Fruit fly (Drosophila melanogaster) whole organism, embryonic: ENCODE data around the gene corto.

ENCODE experiments used
- Adf1 ChIP-seq: fragments of 200-800 bp; sonication (Bioruptor generic); IDR thresholded peaks from 2 replicates; pipeline ENCODE4 v1.3.6; 2022; ENCODE audit warnings: missing biosample characterization, missing genetic modification characterization
- BEAF-32 ChIP-seq: fragments of 200-800 bp; sonication (Bioruptor generic); optimal IDR thresholded peaks from 3 replicates; lab custom pipeline; 2017; ENCODE audit warnings: missing biosample characterization, missing genetic modification characterization, mild to moderate bottlenecking, moderate library complexity, missing genetic modification reagents
- CG10267 ChIP-seq: fragments of 200-800 bp; sonication (Bioruptor generic); optimal IDR thresholded peaks from 2 replicates; lab custom pipeline; 2018; ENCODE audit warnings: missing biosample characterization, mild to moderate bottlenecking, missing genetic modification characterization, moderate library complexity
- CG10366 ChIP-seq: fragments of 200-800 bp; sonication (Bioruptor generic); IDR thresholded peaks from 2 replicates; pipeline ENCODE4 v1.3.6; 2022; ENCODE audit warnings: missing biosample characterization, missing genetic modification characterization
- CG11456 ChIP-seq: fragments of 200-800 bp; sonication (Bioruptor generic); IDR thresholded peaks from 3 replicates; pipeline ENCODE4 v1.3.6; 2022; ENCODE audit warnings: missing biosample characterization, missing genetic modification characterization
- CG12769 ChIP-seq: fragments of 200-800 bp; sonication (Bioruptor generic); optimal IDR thresholded peaks from 2 replicates; lab custom pipeline; 2019; ENCODE audit warnings: missing biosample characterization, mild to moderate bottlenecking, missing genetic modification characterization, moderate library complexity
- CG15269 ChIP-seq: fragments of 200-800 bp; sonication (Bioruptor generic); optimal IDR thresholded peaks from 2 replicates; lab custom pipeline; 2018; ENCODE audit warnings: missing biosample characterization, mild to moderate bottlenecking, missing genetic modification characterization, moderate library complexity
- CG15601 ChIP-seq: fragments of 200-800 bp; sonication (Bioruptor generic); optimal IDR thresholded peaks from 3 replicates; lab custom pipeline; 2019; ENCODE audit warnings: missing biosample characterization, mild to moderate bottlenecking, missing genetic modification characterization, moderate library complexity
- CG15696 ChIP-seq: fragments of 200-800 bp; sonication (Bioruptor generic); optimal IDR thresholded peaks from 2 replicates; lab custom pipeline; 2019; ENCODE audit warnings: missing biosample characterization, mild to moderate bottlenecking, missing genetic modification characterization, moderate library complexity
- CG1792 ChIP-seq: fragments of 200-800 bp; sonication (Bioruptor generic); optimal IDR thresholded peaks from 2 replicates; lab custom pipeline; 2016; ENCODE audit warnings: missing biosample characterization, missing genetic modification characterization
- CG2678 ChIP-seq: fragments of 200-800 bp; sonication (Bioruptor generic); optimal IDR thresholded peaks from 3 replicates; lab custom pipeline; 2019; ENCODE audit warnings: missing biosample characterization, mild to moderate bottlenecking, missing genetic modification characterization, moderate library complexity
- CG30403 ChIP-seq: fragments of 200-800 bp; sonication (Bioruptor generic); optimal IDR thresholded peaks from 3 replicates; lab custom pipeline; 2016; ENCODE audit warnings: missing biosample characterization, missing genetic modification characterization
- CG6813 ChIP-seq: fragments of 200-800 bp; sonication (Bioruptor generic); optimal IDR thresholded peaks from 2 replicates; lab custom pipeline; 2017; ENCODE audit warnings: missing biosample characterization, missing genetic modification characterization, mild to moderate bottlenecking, moderate library complexity, missing genetic modification reagents
- CG6854 ChIP-seq: fragments of 200-800 bp; sonication (Bioruptor generic); optimal IDR thresholded peaks from 3 replicates; lab custom pipeline; 2017; ENCODE audit warnings: missing biosample characterization, mild to moderate bottlenecking, missing genetic modification characterization
- CG8478 ChIP-seq: fragments of >200 bp; optimal IDR thresholded peaks from 2 replicates; lab custom pipeline; 2018
- Deaf1 ChIP-seq: fragments of 200-800 bp; optimal IDR thresholded peaks from 3 replicates; lab custom pipeline; 2019; ENCODE audit warnings: missing biosample characterization, mild to moderate bottlenecking, missing genetic modification characterization, moderate library complexity
- Drgx ChIP-seq: fragments of 200-800 bp; sonication (Bioruptor generic); IDR thresholded peaks from 2 replicates; pipeline ENCODE4 v1.3.6; 2022; ENCODE audit warnings: missing biosample characterization, missing genetic modification characterization
- ERR ChIP-seq: fragments of 200-800 bp; sonication (Bioruptor generic); optimal IDR thresholded peaks from 2 replicates; lab custom pipeline; 2016; ENCODE audit warnings: missing biosample characterization, missing genetic modification characterization
- HmgD ChIP-seq: fragments of 200-800 bp; sonication (Bioruptor generic); optimal IDR thresholded peaks from 3 replicates; lab custom pipeline; 2016; ENCODE audit warnings: missing biosample characterization, missing genetic modification characterization
- HmgZ ChIP-seq: fragments of 200-800 bp; sonication (Bioruptor generic); optimal IDR thresholded peaks from 2 replicates; lab custom pipeline; 2018; ENCODE audit warnings: missing biosample characterization, mild to moderate bottlenecking, missing genetic modification characterization
- MTF-1 ChIP-seq: fragments of 200-800 bp; sonication (Bioruptor generic); optimal IDR thresholded peaks from 2 replicates; lab custom pipeline; 2018; ENCODE audit warnings: missing biosample characterization, mild to moderate bottlenecking, missing genetic modification characterization, borderline replicate concordance
- Meics ChIP-seq: fragments of 200-800 bp; sonication (Bioruptor generic); optimal IDR thresholded peaks from 2 replicates; lab custom pipeline; 2017; ENCODE audit warnings: missing biosample characterization, mild to moderate bottlenecking, missing genetic modification characterization
- Ravus ChIP-seq: fragments of 200-800 bp; sonication (Bioruptor generic); IDR thresholded peaks from 2 replicates; pipeline ENCODE4 v1.3.6; 2022; ENCODE audit warnings: missing biosample characterization, missing genetic modification characterization
- Rx ChIP-seq: fragments of 200-800 bp; sonication (Bioruptor generic); IDR thresholded peaks from 2 replicates; pipeline ENCODE4 v1.3.6; 2022; ENCODE audit warnings: missing biosample characterization, missing genetic modification characterization
- Sox102F ChIP-seq: fragments of 200-800 bp; sonication (Bioruptor generic); optimal IDR thresholded peaks from 2 replicates; lab custom pipeline; 2018; ENCODE audit warnings: missing biosample characterization, mild to moderate bottlenecking, missing genetic modification characterization, moderate library complexity
- Vsx1 ChIP-seq: fragments of 200-800 bp; sonication (Bioruptor generic); optimal IDR thresholded peaks from 2 replicates; lab custom pipeline; 2017; ENCODE audit warnings: missing biosample characterization, mild to moderate bottlenecking, missing genetic modification characterization, missing genetic modification reagents
- Xbp1 ChIP-seq: fragments of 200-800 bp; sonication (Bioruptor generic); optimal IDR thresholded peaks from 3 replicates; lab custom pipeline; 2016; ENCODE audit warnings: missing biosample characterization, mild to moderate bottlenecking, missing genetic modification characterization
- ac ChIP-seq: fragments of 200-800 bp; sonication (Bioruptor generic); optimal IDR thresholded peaks from 3 replicates; lab custom pipeline; 2017; ENCODE audit warnings: missing biosample characterization, mild to moderate bottlenecking, missing genetic modification characterization
- ap ChIP-seq: fragments of 200-800 bp; sonication (Bioruptor generic); IDR thresholded peaks from 2 replicates; pipeline ENCODE4 v1.3.6; 2022; ENCODE audit warnings: missing biosample characterization, missing genetic modification characterization
- ato ChIP-seq: fragments of 200-800 bp; sonication (Bioruptor generic); IDR thresholded peaks from 2 replicates; pipeline ENCODE4 v1.3.6; 2022; ENCODE audit warnings: missing biosample characterization, missing genetic modification characterization; ENCODE audit not compliant: partially characterized antibody
- caup ChIP-seq: fragments of 200-800 bp; sonication (Bioruptor generic); optimal IDR thresholded peaks from 3 replicates; lab custom pipeline; 2017; ENCODE audit warnings: missing biosample characterization, mild to moderate bottlenecking, missing genetic modification characterization, moderate library complexity; ENCODE audit not compliant: severe bottlenecking
- chif ChIP-seq, 2 experiments: fragments of 200-800 bp; sonication (Bioruptor generic); optimal IDR thresholded peaks; 3 replicates each; lab custom pipeline; 2016; ENCODE audit warnings: missing biosample characterization in 2 of 2, missing genetic modification characterization in 2 of 2
- dmrt11E ChIP-seq: fragments of 200-800 bp; sonication (Bioruptor generic); optimal IDR thresholded peaks from 3 replicates; lab custom pipeline; 2018; ENCODE audit warnings: missing biosample characterization, mild to moderate bottlenecking, missing genetic modification characterization, moderate library complexity
- fd3F ChIP-seq: fragments of 200-800 bp; sonication (Bioruptor generic); optimal IDR thresholded peaks from 2 replicates; lab custom pipeline; 2018; ENCODE audit warnings: missing biosample characterization, mild to moderate bottlenecking, missing genetic modification characterization, moderate library complexity
- fd96Cb ChIP-seq: fragments of 200-800 bp; sonication (Bioruptor generic); optimal IDR thresholded peaks from 2 replicates; lab custom pipeline; 2018; ENCODE audit warnings: missing biosample characterization, mild to moderate bottlenecking, missing genetic modification characterization, moderate library complexity
- gem ChIP-seq: fragments of 200-800 bp; sonication (Bioruptor generic); optimal IDR thresholded peaks from 2 replicates; lab custom pipeline; 2019; ENCODE audit warnings: missing biosample characterization, mild to moderate bottlenecking, missing genetic modification characterization, moderate library complexity
- gro ChIP-seq: fragments of 200-800 bp; sonication (Bioruptor generic); optimal IDR thresholded peaks from 2 replicates; lab custom pipeline; 2016; ENCODE audit warnings: missing biosample characterization, missing genetic modification characterization
- hbn ChIP-seq: fragments of 200-800 bp; sonication (Bioruptor generic); IDR thresholded peaks from 2 replicates; pipeline ENCODE4 v1.3.6; 2022; ENCODE audit warnings: missing biosample characterization, missing genetic modification characterization; ENCODE audit not compliant: partially characterized antibody
- jigr1 ChIP-seq: fragments of 200-800 bp; sonication (Bioruptor generic); IDR thresholded peaks from 3 replicates; pipeline ENCODE4 v1.3.6; 2022; ENCODE audit warnings: missing biosample characterization, missing genetic modification characterization
- jumu ChIP-seq: fragments of 200-800 bp; sonication (Bioruptor generic); optimal IDR thresholded peaks from 3 replicates; lab custom pipeline; 2016; ENCODE audit warnings: missing biosample characterization, missing genetic modification characterization
- lola ChIP-seq, 3 experiments: fragments of >200 bp in 2 of 3; fragments of 200-800 bp in 1 of 3; sonication (Bioruptor generic) in 1 of 3; optimal IDR thresholded peaks; 2 replicates each; lab custom pipeline; 2017 to 2019; ENCODE audit warnings: missing biosample characterization in 3 of 3, missing genetic modification characterization in 3 of 3, mild to moderate bottlenecking in 1 of 3, moderate library complexity in 1 of 3
- mirr ChIP-seq: fragments of 200-800 bp; sonication (Bioruptor generic); optimal IDR thresholded peaks from 3 replicates; lab custom pipeline; 2018; ENCODE audit warnings: missing biosample characterization, mild to moderate bottlenecking, missing genetic modification characterization
- nau ChIP-seq: fragments of 200-800 bp; sonication (Bioruptor generic); optimal IDR thresholded peaks from 3 replicates; lab custom pipeline; 2017; ENCODE audit warnings: missing biosample characterization, mild to moderate bottlenecking, missing genetic modification characterization, missing genetic modification reagents
- org-1 ChIP-seq: fragments of 200-800 bp; sonication (Bioruptor generic); optimal IDR thresholded peaks from 2 replicates; lab custom pipeline; 2017; ENCODE audit warnings: missing biosample characterization, missing genetic modification characterization
- peb ChIP-seq: fragments of 200-800 bp; sonication (Bioruptor generic); IDR thresholded peaks from 2 replicates; pipeline ENCODE4 v1.3.6; 2022; ENCODE audit warnings: missing biosample characterization, missing genetic modification characterization
- pfk ChIP-seq: fragments of 200-800 bp; sonication (Bioruptor generic); optimal IDR thresholded peaks from 2 replicates; lab custom pipeline; 2018; ENCODE audit warnings: missing biosample characterization, mild to moderate bottlenecking, missing genetic modification characterization, moderate library complexity
- shn ChIP-seq: fragments of 200-800 bp; sonication (Bioruptor generic); optimal IDR thresholded peaks from 3 replicates; lab custom pipeline; 2016; ENCODE audit warnings: missing biosample characterization, missing genetic modification characterization
- sr ChIP-seq: fragments of 200-800 bp; sonication (Bioruptor generic); IDR thresholded peaks from 3 replicates; pipeline ENCODE4 v1.3.6; 2022; ENCODE audit warnings: missing biosample characterization, missing genetic modification characterization
- twi ChIP-seq: fragments of 200-800 bp; optimal IDR thresholded peaks from 2 replicates; lab custom pipeline; 2019; ENCODE audit warnings: missing biosample characterization, mild to moderate bottlenecking, missing genetic modification characterization, moderate library complexity

Gene corto

dm6 chr3R:5127790-5128243, 40.9 kb upstream of the corto start, which contains the start of gene RabGGTa (continued):
- TF ChIP-seq fd3F (GFP tag; lab: Kevin White, UChicago) (peak; percentile 48), caup (GFP tag; lab: Kevin White, UChicago) (peak; percentile 30), CG10267 (tag; lab: Kevin White, UChicago) (peak; percentile 58), CG15696 (peak; percentile 54), Deaf1 (tag; lab: Kevin White, UChicago) (no peak), shn (GFP tag; lab: Kevin White, UChicago) (peak; percentile 62), gem (peak; percentile 84), CG12769 (tag; lab: Kevin White, UChicago) (peak; percentile 75), Rx (GFP tag; lab: Robert Waterston, UW) (peak; percentile 32; the same call in 1 of the 2 replicates), org-1 (GFP tag; lab: Kevin White, UChicago) (peak; percentile 17), sr (GFP tag; lab: Robert Waterston, UW) (no peak), Vsx1 (GFP tag; lab: Kevin White, UChicago) (no peak), Ravus (GFP tag; lab: Robert Waterston, UW) (peak; percentile 24; the same call in 1 of the 2 replicates), lola (GFP tag; optimal IDR thresholded peaks at IDR 0.05; lab: Kevin White, UChicago) (peak in 1 of 3 experiments; percentile 60), ERR (GFP tag; lab: Kevin White, UChicago) (no peak), CG2678 (tag; lab: Kevin White, UChicago) (no peak), mirr (GFP tag; lab: Kevin White, UChicago) (no peak), ap (GFP tag; lab: Robert Waterston, UW) (0 out of 2 replicates have a peak, but pooled peaks have one; percentile 12), twi (tag; lab: Kevin White, UChicago) (peak; percentile 36), ac (no peak), CG6854 (GFP tag; lab: Kevin White, UChicago) (no peak), HmgD (GFP tag; lab: Kevin White, UChicago) (no peak), CG15601 (tag; lab: Kevin White, UChicago) (peak; percentile 67), dmrt11E (tag; lab: Kevin White, UChicago) (peak; percentile 69), fd96Cb (tag; lab: Kevin White, UChicago) (peak; percentile 69), Xbp1 (GFP tag; lab: Kevin White, UChicago) (peak; percentile 66), pfk (GFP tag; lab: Kevin White, UChicago) (no peak), Meics (GFP tag; lab: Kevin White, UChicago) (peak; percentile 74), ato (no peak), Drgx (GFP tag; lab: Robert Waterston, UW) (peak; percentile 71), CG6813 (GFP tag; lab: Kevin White, UChicago) (peak; percentile 41), jigr1 (GFP tag; lab: Robert Waterston, UW) (no peak), MTF-1 (GFP tag; lab: Kevin White, UChicago) (peak; percentile 34), gro (no peak), jumu (GFP tag; lab: Kevin White, UChicago) (peak; percentile 50), CG1792 (GFP tag; lab: Kevin White, UChicago) (peak; percentile 54), chif (GFP tag; optimal IDR thresholded peaks at IDR 0.05; lab: Kevin White, UChicago) (peak; percentile 25 to 50), BEAF-32 (peak; percentile 9), Sox102F (GFP tag; lab: Kevin White, UChicago) (peak; percentile 65), nau (GFP tag; lab: Kevin White, UChicago) (peak; percentile 14), CG8478 (lab: Kevin White, UChicago) (no peak), CG15269 (peak; percentile 73), CG10366 (GFP tag; lab: Robert Waterston, UW) (peak; percentile 63), peb (GFP tag; lab: Robert Waterston, UW) (no peak), hbn (no peak), CG30403 (GFP tag; lab: Kevin White, UChicago) (peak; percentile 75), CG11456 (GFP tag; lab: Robert Waterston, UW) (peak; percentile 77; the same call in 2 of the 3 replicates), HmgZ (tag; lab: Kevin White, UChicago) (peak; percentile 76), Adf1 (GFP tag; lab: Robert Waterston, UW) (no peak; the same call in 1 of the 2 replicates)
